Worm (Caenorhabditis elegans) whole organism, midembryonic: ENCODE measurements around the gene fbxa-112.

Experiments
- cog-1 ChIP-seq: sonication (generic microtip); optimal IDR thresholded peaks from 2 replicates; lab custom pipeline; 2016; ENCODE audit warnings: missing genetic modification characterization, missing compliant biosample characterization
- flt-1 ChIP-seq: fragments of 200-800 bp; sonication (Bioruptor generic); IDR thresholded peaks from 2 replicates; pipeline ENCODE4 v1.3.6; 2022; ENCODE audit warnings: missing genetic modification characterization, missing compliant biosample characterization
- med-1 ChIP-seq: sonication (generic microtip); optimal IDR thresholded peaks from 2 replicates; lab custom pipeline; 2017; ENCODE audit warnings: missing genetic modification characterization, mild to moderate bottlenecking, missing compliant biosample characterization, antibody characterized with exemption, missing genetic modification reagents; ENCODE audit not compliant: insufficient read depth
- ref-1 ChIP-seq: fragments of 200-800 bp; sonication (Bioruptor generic); conservative IDR thresholded peaks from 2 replicates; pipeline ENCODE4 v1.3.6; 2022; ENCODE audit warnings: missing genetic modification reagents, missing genetic modification characterization, missing compliant biosample characterization

DNA sequence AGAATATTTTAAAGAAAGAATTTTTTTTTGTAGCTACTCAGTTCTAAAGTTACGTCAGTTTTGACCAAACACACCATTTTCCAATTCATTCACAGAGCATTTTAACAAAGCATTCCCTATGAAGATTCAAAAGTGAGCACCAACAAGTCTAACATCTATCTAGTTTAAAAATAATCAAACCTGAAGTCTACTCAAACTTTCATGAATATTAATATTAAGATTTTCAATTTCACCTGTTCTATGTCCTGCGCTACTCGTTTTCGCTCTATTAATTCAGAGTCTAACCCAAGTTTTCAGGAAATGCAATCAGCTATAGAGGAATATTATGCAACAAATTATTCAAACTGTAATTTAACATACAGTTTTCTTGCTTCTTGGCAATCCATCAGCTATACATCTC is 24.2 kb upstream of the fbxa-112 start, which contains the start of gene srh-119:
- no peak for TF ChIP-seq flt-1 (GFP tag; lab: Robert Waterston, UW)
- TF ChIP-seq ref-1 (GFP tag; lab: Robert Waterston, UW) = no peak
- TF ChIP-seq cog-1 (tag; lab: Kevin White, UChicago) = no peak
- no peak for TF ChIP-seq med-1 (GFP tag; lab: Kevin White, UChicago)
